Fruit fly (Drosophila melanogaster) whole organism, embryonic: ENCODE measurements around the gene GluRIIE.

ENCODE experiments used
- Blimp-1 ChIP-seq: fragments of 200-800 bp; sonication (Bioruptor generic); optimal IDR thresholded peaks from 3 replicates; lab custom pipeline; 2018; ENCODE audit warnings: missing biosample characterization, missing genetic modification characterization, mild to moderate bottlenecking, moderate library complexity, missing genetic modification reagents
- Bteb2 ChIP-seq: fragments of 200-800 bp; sonication (Bioruptor generic); optimal IDR thresholded peaks from 2 replicates; lab custom pipeline; 2016; ENCODE audit warnings: missing biosample characterization, missing genetic modification characterization
- CG10267 ChIP-seq: fragments of 200-800 bp; sonication (Bioruptor generic); optimal IDR thresholded peaks from 2 replicates; lab custom pipeline; 2018; ENCODE audit warnings: missing biosample characterization, mild to moderate bottlenecking, missing genetic modification characterization, moderate library complexity
- CG11398 ChIP-seq: fragments of 200-800 bp; sonication (Bioruptor generic); optimal IDR thresholded peaks from 2 replicates; lab custom pipeline; 2016; ENCODE audit warnings: missing biosample characterization, missing genetic modification characterization
- CG14860 ChIP-seq: fragments of 200-800 bp; sonication (Bioruptor generic); IDR thresholded peaks from 3 replicates; pipeline ENCODE4 v1.3.6; 2022; ENCODE audit warnings: missing biosample characterization, missing genetic modification characterization; ENCODE audit not compliant: partially characterized antibody
- CG16813 ChIP-seq: fragments of 200-800 bp; sonication (Bioruptor generic); IDR thresholded peaks from 3 replicates; pipeline ENCODE4 v1.3.6; 2022; ENCODE audit warnings: missing biosample characterization, missing genetic modification characterization; ENCODE audit not compliant: partially characterized antibody
- CG17359 ChIP-seq: fragments of 200-800 bp; sonication (Bioruptor generic); optimal IDR thresholded peaks from 3 replicates; lab custom pipeline; 2018; ENCODE audit warnings: missing biosample characterization, mild to moderate bottlenecking, missing genetic modification characterization, moderate library complexity
- CG18599 ChIP-seq: fragments of 200-800 bp; sonication (Bioruptor generic); optimal IDR thresholded peaks from 3 replicates; lab custom pipeline; 2017; ENCODE audit warnings: missing biosample characterization, missing genetic modification characterization, mild to moderate bottlenecking, moderate library complexity, missing genetic modification reagents
- CG18619 ChIP-seq: fragments of 200-800 bp; sonication (Bioruptor generic); optimal IDR thresholded peaks from 3 replicates; lab custom pipeline; 2017; ENCODE audit warnings: missing biosample characterization, mild to moderate bottlenecking, missing genetic modification characterization
- CG30020 ChIP-seq: fragments of 200-800 bp; optimal IDR thresholded peaks from 2 replicates; lab custom pipeline; 2019; ENCODE audit warnings: missing biosample characterization, mild to moderate bottlenecking, missing genetic modification characterization, moderate library complexity
- CG4617 ChIP-seq: fragments of 200-800 bp; sonication (Bioruptor generic); optimal IDR thresholded peaks from 3 replicates; lab custom pipeline; 2016; ENCODE audit warnings: missing biosample characterization, missing genetic modification characterization, borderline replicate concordance
- CG5245 ChIP-seq: fragments of 200-800 bp; sonication (Bioruptor generic); optimal IDR thresholded peaks from 3 replicates; lab custom pipeline; 2016; ENCODE audit warnings: missing biosample characterization, missing genetic modification characterization
- CG6254 ChIP-seq: fragments of 200-800 bp; sonication (Bioruptor generic); optimal IDR thresholded peaks from 3 replicates; lab custom pipeline; 2017; ENCODE audit warnings: mild to moderate bottlenecking, missing biosample characterization, missing genetic modification reagents, missing genetic modification characterization
- CG6689 ChIP-seq: fragments of 200-800 bp; sonication (Bioruptor generic); IDR thresholded peaks from 2 replicates; pipeline ENCODE4 v1.3.6; 2022; ENCODE audit warnings: missing biosample characterization, missing genetic modification characterization
- CG7963 ChIP-seq: fragments of 200-800 bp; sonication (Bioruptor generic); IDR thresholded peaks from 3 replicates; pipeline ENCODE4 v1.3.6; 2022; ENCODE audit warnings: missing biosample characterization, missing genetic modification characterization; ENCODE audit not compliant: partially characterized antibody
- CG8924 ChIP-seq: fragments of 200-800 bp; optimal IDR thresholded peaks from 3 replicates; lab custom pipeline; 2019; ENCODE audit warnings: missing biosample characterization, mild to moderate bottlenecking, missing genetic modification characterization, moderate library complexity
- CG9215 ChIP-seq: fragments of 200-800 bp; sonication (Bioruptor generic); IDR thresholded peaks from 2 replicates; pipeline ENCODE4 v1.3.6; 2022; ENCODE audit warnings: missing biosample characterization, missing genetic modification characterization
- Dip3 ChIP-seq: fragments of 200-800 bp; sonication (Bioruptor generic); optimal IDR thresholded peaks from 3 replicates; lab custom pipeline; 2016; ENCODE audit warnings: missing biosample characterization, missing genetic modification characterization
- ERR ChIP-seq: fragments of 200-800 bp; sonication (Bioruptor generic); optimal IDR thresholded peaks from 2 replicates; lab custom pipeline; 2016; ENCODE audit warnings: missing biosample characterization, missing genetic modification characterization
- Fer2 ChIP-seq: fragments of 200-800 bp; sonication (Bioruptor generic); optimal IDR thresholded peaks from 2 replicates; lab custom pipeline; 2018; ENCODE audit warnings: missing biosample characterization, mild to moderate bottlenecking, missing genetic modification characterization, moderate library complexity
- Gsc ChIP-seq: fragments of 200-800 bp; sonication (Bioruptor generic); IDR thresholded peaks from 2 replicates; pipeline ENCODE4 v1.3.6; 2022; ENCODE audit warnings: missing biosample characterization, missing genetic modification characterization
- Lpt ChIP-seq: fragments of >200 bp; optimal IDR thresholded peaks from 2 replicates; lab custom pipeline; 2018; ENCODE audit warnings: missing biosample characterization, missing genetic modification characterization
- MESR4 ChIP-seq: fragments of 200-800 bp; sonication (Bioruptor generic); optimal IDR thresholded peaks from 2 replicates; lab custom pipeline; 2018; ENCODE audit warnings: missing biosample characterization, mild to moderate bottlenecking, missing genetic modification characterization, moderate library complexity
- NFAT ChIP-seq: fragments of 200-800 bp; sonication (Bioruptor generic); IDR thresholded peaks from 2 replicates; pipeline ENCODE4 v1.3.6; 2022; ENCODE audit warnings: missing biosample characterization, missing genetic modification characterization
- Opbp ChIP-seq: fragments of 200-800 bp; sonication (Bioruptor generic); IDR thresholded peaks from 3 replicates; pipeline ENCODE4 v1.3.6; 2022; ENCODE audit warnings: missing biosample characterization, missing genetic modification characterization; ENCODE audit not compliant: partially characterized antibody
- Side ChIP-seq: fragments of 200-800 bp; sonication (Bioruptor generic); optimal IDR thresholded peaks from 2 replicates; lab custom pipeline; 2016; ENCODE audit warnings: missing biosample characterization, missing genetic modification characterization
- TFAM ChIP-seq: fragments of 200-800 bp; sonication (Bioruptor generic); optimal IDR thresholded peaks from 2 replicates; lab custom pipeline; 2017; ENCODE audit warnings: missing biosample characterization, missing genetic modification characterization, inconsistent platforms
- br ChIP-seq: fragments of >200 bp; optimal IDR thresholded peaks from 2 replicates; lab custom pipeline; 2017
- bsh ChIP-seq, 2 experiments: fragments of 200-800 bp; sonication (Bioruptor generic); optimal IDR thresholded peaks; 2 replicates each; lab custom pipeline; 2017 to 2018; ENCODE audit warnings: mild to moderate bottlenecking in 2 of 2, missing biosample characterization in 2 of 2, missing genetic modification characterization in 2 of 2, moderate library complexity in 1 of 2
- crc ChIP-seq: fragments of 200-800 bp; sonication (Bioruptor generic); optimal IDR thresholded peaks from 2 replicates; lab custom pipeline; 2016; ENCODE audit warnings: missing biosample characterization, missing genetic modification characterization
- cwo ChIP-seq: fragments of 200-800 bp; sonication (Bioruptor generic); optimal IDR thresholded peaks from 3 replicates; lab custom pipeline; 2017; ENCODE audit warnings: missing biosample characterization, missing genetic modification characterization, mild to moderate bottlenecking, moderate library complexity, missing genetic modification reagents
- exex ChIP-seq: fragments of 200-800 bp; sonication (Bioruptor generic); optimal IDR thresholded peaks from 4 replicates; lab custom pipeline; 2018; ENCODE audit warnings: missing biosample characterization, mild to moderate bottlenecking, missing genetic modification characterization, moderate library complexity
- ftz-f1 ChIP-seq: fragments of 200-800 bp; sonication (Bioruptor generic); optimal IDR thresholded peaks from 2 replicates; lab custom pipeline; 2016; ENCODE audit warnings: missing biosample characterization, missing genetic modification characterization
- gfzf ChIP-seq: fragments of 200-800 bp; sonication (Bioruptor generic); optimal IDR thresholded peaks from 2 replicates; lab custom pipeline; 2016; ENCODE audit warnings: missing biosample characterization, mild to moderate bottlenecking, missing genetic modification characterization, moderate library complexity
- insv ChIP-seq, 2 experiments: fragments of 200-800 bp; sonication (Bioruptor generic); optimal IDR thresholded peaks; 3 replicates each; lab custom pipeline; 2016 to 2018; ENCODE audit warnings: missing biosample characterization in 2 of 2, missing genetic modification characterization in 2 of 2
- nerfin-1 ChIP-seq: fragments of 200-800 bp; sonication (Bioruptor generic); optimal IDR thresholded peaks from 3 replicates; lab custom pipeline; 2019; ENCODE audit warnings: missing biosample characterization, mild to moderate bottlenecking, missing genetic modification characterization, moderate library complexity
- nmo ChIP-seq: fragments of 200-800 bp; sonication (Bioruptor generic); optimal IDR thresholded peaks from 2 replicates; lab custom pipeline; 2018; ENCODE audit warnings: missing biosample characterization, mild to moderate bottlenecking, missing genetic modification characterization, moderate library complexity
- pb ChIP-seq: fragments of 200-800 bp; sonication (Bioruptor generic); optimal IDR thresholded peaks from 3 replicates; lab custom pipeline; 2016; ENCODE audit warnings: missing biosample characterization, missing genetic modification characterization
- repo ChIP-seq: fragments of 200-800 bp; sonication (Bioruptor generic); optimal IDR thresholded peaks from 2 replicates; lab custom pipeline; 2016; ENCODE audit warnings: missing biosample characterization, missing genetic modification characterization
- rib ChIP-seq: fragments of 200-800 bp; sonication (Bioruptor generic); IDR thresholded peaks from 2 replicates; pipeline ENCODE4 v1.3.6; 2022; ENCODE audit warnings: missing biosample characterization, missing genetic modification characterization
- stc ChIP-seq: fragments of 200-800 bp; sonication (Bioruptor generic); IDR thresholded peaks from 2 replicates; pipeline ENCODE4 v1.3.6; 2022; ENCODE audit warnings: missing biosample characterization, missing genetic modification characterization
- tin ChIP-seq: fragments of 200-800 bp; sonication (Bioruptor generic); optimal IDR thresholded peaks from 3 replicates; lab custom pipeline; 2016; ENCODE audit warnings: missing biosample characterization, missing genetic modification characterization
- trem ChIP-seq: fragments of 200-800 bp; optimal IDR thresholded peaks from 3 replicates; lab custom pipeline; 2019; ENCODE audit warnings: missing biosample characterization, mild to moderate bottlenecking, missing genetic modification characterization, moderate library complexity
- ttk ChIP-seq: fragments of 200-800 bp; sonication (Bioruptor generic); IDR thresholded peaks from 2 replicates; pipeline ENCODE4 v2.1.2; 2022; ENCODE audit warnings: missing biosample characterization, missing genetic modification characterization
- vnd ChIP-seq: fragments of 200-800 bp; sonication (Bioruptor generic); IDR thresholded peaks from 3 replicates; pipeline ENCODE4 v1.3.6; 2022; ENCODE audit warnings: missing biosample characterization, missing genetic modification characterization; ENCODE audit not compliant: partially characterized antibody
- vvl ChIP-seq: fragments of 200-800 bp; sonication (Bioruptor generic); IDR thresholded peaks from 2 replicates; pipeline ENCODE4 v1.3.6; 2022; ENCODE audit warnings: missing biosample characterization, missing genetic modification characterization
- zf30C ChIP-seq: fragments of 200-800 bp; sonication (Bioruptor generic); optimal IDR thresholded peaks from 3 replicates; lab custom pipeline; 2018; ENCODE audit warnings: missing biosample characterization, mild to moderate bottlenecking, missing genetic modification characterization

The GluRIIE gene

dm6 chr3R:20635735-20636134 lies 12.8 kb downstream of the GluRIIE start (continued):
- TF ChIP-seq CG9215 (GFP tag; lab: Robert Waterston, UW) (no peak), nerfin-1 (tag; lab: Kevin White, UChicago) (peak; percentile 90), CG7963 (0 out of 3 replicates have a peak, but pooled peaks have one; percentile 37), MESR4 (GFP tag; lab: Kevin White, UChicago) (peak; percentile 8), stc (GFP tag; lab: Robert Waterston, UW) (0 out of 2 replicates have a peak, but pooled peaks have one; percentile 27), NFAT (GFP tag; lab: Robert Waterston, UW) (no peak), CG18619 (GFP tag; lab: Kevin White, UChicago) (no peak), Bteb2 (GFP tag; lab: Kevin White, UChicago) (no peak), rib (GFP tag; lab: Robert Waterston, UW) (no peak), Lpt (GFP tag; lab: Kevin White, UChicago) (no peak), nmo (GFP tag; lab: Kevin White, UChicago) (no peak), vvl (GFP tag; lab: Robert Waterston, UW) (peak; percentile 8; the same call in 1 of the 2 replicates)
- TF ChIP-seq, all 482 proteins: peak for 32

- TF ChIP-seq Dip3 (GFP tag; lab: Kevin White, UChicago) (no peak), Side (GFP tag; lab: Kevin White, UChicago) (no peak), CG16813 (peak; percentile 93), CG6689 (GFP tag; lab: Robert Waterston, UW) (peak; percentile 21; the same call in 1 of the 2 replicates), insv (GFP tag; optimal IDR thresholded peaks at IDR 0.05; lab: Kevin White, UChicago) (no peak), ERR (GFP tag; lab: Kevin White, UChicago) (no peak), zf30C (GFP tag; lab: Kevin White, UChicago) (no peak), exex (no peak), Opbp (GFP tag; lab: Robert Waterston, UW) (peak; percentile 86), Blimp-1 (no peak), TFAM (GFP tag; lab: Kevin White, UChicago) (no peak), vnd (GFP tag; lab: Robert Waterston, UW) (peak; percentile 73), bsh (GFP tag; optimal IDR thresholded peaks at IDR 0.05; lab: Kevin White, UChicago) (peak in 1 of 2 experiments; percentile 21), crc (GFP tag; lab: Kevin White, UChicago) (no peak), cwo (GFP tag; lab: Kevin White, UChicago) (no peak), CG17359 (tag; lab: Kevin White, UChicago) (peak; percentile 21), trem (peak; percentile 15), br (lab: Kevin White, UChicago) (no peak), CG4617 (no peak), CG14860 (GFP tag; lab: Robert Waterston, UW) (peak; percentile 85), CG10267 (no peak), CG11398 (GFP tag; lab: Kevin White, UChicago) (no peak), pb (no peak), tin (no peak), Fer2 (no peak), gfzf (GFP tag; lab: Kevin White, UChicago) (peak; percentile 75), ttk (GFP tag; lab: Robert Waterston, UW) (no peak), ftz-f1 (GFP tag; lab: Kevin White, UChicago) (no peak), CG8924 (no peak), CG18599 (GFP tag; lab: Kevin White, UChicago) (no peak), Gsc (no peak), CG5245 (GFP tag; lab: Kevin White, UChicago) (no peak), repo (no peak), CG30020 (tag; lab: Kevin White, UChicago) (peak; percentile 53), CG6254 (GFP tag; lab: Kevin White, UChicago) (peak; percentile 99)
Measured at dm6 chr3R:20634674-20635594, 13.6 kb downstream of the GluRIIE start, which contains the start of the genes Pi3K92E and Lrrk. Gene Pi3K92E (minus strand): TSS chr3R:20634732. Gene Lrrk (plus strand): TSS chr3R:20635480.
